Worm (Caenorhabditis elegans) whole organism, L4/young adult: ENCODE results near the gene F31D5.2.

Experiments
- dao-5 ChIP-seq: sonication (generic microtip); optimal IDR thresholded peaks from 2 replicates; lab custom pipeline; 2016; ENCODE audit warnings: missing genotype, missing genetic modification characterization, moderate library complexity, missing compliant biosample characterization
- him-1 ChIP-seq: sonication (generic microtip); optimal IDR thresholded peaks from 2 replicates; lab custom pipeline; 2016; ENCODE audit warnings: missing genotype, missing genetic modification reagents, missing genetic modification characterization, missing compliant biosample characterization

- TF ChIP-seq him-1 (tag; lab: Kevin White, UChicago) (no peak), dao-5 (tag; lab: Kevin White, UChicago) (no peak)
These were observed 15.5 kb downstream of the F31D5.2 start, which contains the start of gene C16A11.10 for ce11 chrII:4230816-4231435.
